Worm (Caenorhabditis elegans): Measurements from ENCODE around the gene T25B9.8.

DNA sequence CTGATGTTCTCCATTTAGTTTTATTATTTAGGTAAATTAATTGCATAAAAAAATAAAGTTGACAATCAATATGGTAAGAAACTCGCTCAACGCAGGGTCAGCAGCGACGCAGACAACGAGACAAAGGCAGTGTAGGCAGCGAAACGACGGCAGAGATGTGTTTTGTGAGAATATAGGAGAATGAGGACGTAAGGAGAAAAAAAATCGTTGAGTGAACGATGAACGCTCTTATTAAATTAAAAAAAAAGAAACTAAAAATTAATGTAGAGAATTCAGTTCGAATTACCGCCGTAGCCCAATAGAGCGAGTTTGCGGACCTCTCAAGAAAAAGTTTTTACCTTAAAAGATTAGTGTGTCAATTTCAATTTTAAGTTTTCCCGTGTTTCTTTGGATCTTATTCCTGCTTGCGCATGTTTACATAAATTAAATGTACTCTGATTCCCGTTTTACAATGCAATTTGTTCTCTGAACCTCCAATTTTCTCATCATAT, at the start of gene T25B9.8:
- TF ChIP-seq F10B5.3 (tag; optimal IDR thresholded peaks at IDR 0.05) (no peak), egl-27 (tag; optimal IDR thresholded peaks at IDR 0.05) (no peak), pha-4 (GFP tag; IDR thresholded peaks at IDR 0.05) (no peak), pha-4 (tag; optimal IDR thresholded peaks at IDR 0.05) (no peak), unc-130 (GFP tag; optimal IDR thresholded peaks at IDR 0.05) (no peak), hlh-30 (tag; optimal IDR thresholded peaks at IDR 0.05; ENCODE audit: insufficient read depth) (no peak)

Measured in whole organism, L4 larva.